Fruit fly (Drosophila melanogaster) whole organism, embryonic: Measurements from ENCODE around the gene mEFTs.

Source experiments
- Bteb2 ChIP-seq: fragments of 200-800 bp; sonication (Bioruptor generic); optimal IDR thresholded peaks from 2 replicates; lab custom pipeline; 2016; ENCODE audit warnings: missing biosample characterization, missing genetic modification characterization
- CG10267 ChIP-seq: fragments of 200-800 bp; sonication (Bioruptor generic); optimal IDR thresholded peaks from 2 replicates; lab custom pipeline; 2018; ENCODE audit warnings: missing biosample characterization, mild to moderate bottlenecking, missing genetic modification characterization, moderate library complexity
- CG11085 ChIP-seq: fragments of 200-800 bp; sonication (Bioruptor generic); IDR thresholded peaks from 2 replicates; pipeline ENCODE4 v1.3.6; 2022; ENCODE audit warnings: missing biosample characterization, missing genetic modification characterization
- CG11504 ChIP-seq: fragments of 200-800 bp; sonication (Bioruptor generic); optimal IDR thresholded peaks from 3 replicates; lab custom pipeline; 2019; ENCODE audit warnings: missing biosample characterization, mild to moderate bottlenecking, missing genetic modification characterization, moderate library complexity
- CG12071 ChIP-seq: fragments of 200-800 bp; sonication (Bioruptor generic); optimal IDR thresholded peaks from 3 replicates; lab custom pipeline; 2018; ENCODE audit warnings: missing biosample characterization, mild to moderate bottlenecking, missing genetic modification characterization
- CG14014 ChIP-seq: fragments of 200-800 bp; sonication (Bioruptor generic); IDR thresholded peaks from 2 replicates; pipeline ENCODE4 v1.3.6; 2022; ENCODE audit warnings: missing biosample characterization, missing genetic modification characterization
- CG15073 ChIP-seq: fragments of 200-800 bp; sonication (Bioruptor generic); optimal IDR thresholded peaks from 2 replicates; lab custom pipeline; 2016; ENCODE audit warnings: missing biosample characterization, missing genetic modification characterization
- CG15269 ChIP-seq: fragments of 200-800 bp; sonication (Bioruptor generic); optimal IDR thresholded peaks from 2 replicates; lab custom pipeline; 2018; ENCODE audit warnings: missing biosample characterization, mild to moderate bottlenecking, missing genetic modification characterization, moderate library complexity
- CG17802 ChIP-seq: fragments of 200-800 bp; sonication (Bioruptor generic); optimal IDR thresholded peaks from 2 replicates; lab custom pipeline; 2018; ENCODE audit warnings: missing biosample characterization, mild to moderate bottlenecking, missing genetic modification characterization, moderate library complexity
- CG18011 ChIP-seq: fragments of 200-800 bp; sonication (Bioruptor generic); optimal IDR thresholded peaks from 2 replicates; lab custom pipeline; 2017; ENCODE audit warnings: missing biosample characterization, missing genetic modification characterization, mild to moderate bottlenecking, moderate library complexity, missing genotype
- CG1832 ChIP-seq: fragments of 200-800 bp; sonication (Bioruptor generic); optimal IDR thresholded peaks from 2 replicates; lab custom pipeline; 2017; ENCODE audit warnings: missing biosample characterization, mild to moderate bottlenecking, missing genetic modification characterization, inconsistent platforms
- CG30431 ChIP-seq: fragments of 200-800 bp; sonication (Bioruptor generic); optimal IDR thresholded peaks from 2 replicates; lab custom pipeline; 2017; ENCODE audit warnings: missing biosample characterization, missing genetic modification characterization
- CG31365 ChIP-seq: fragments of 200-800 bp; sonication (Bioruptor generic); optimal IDR thresholded peaks from 2 replicates; lab custom pipeline; 2018; ENCODE audit warnings: missing biosample characterization, mild to moderate bottlenecking, missing genetic modification characterization
- CG3163 ChIP-seq: fragments of 200-800 bp; sonication (Bioruptor generic); optimal IDR thresholded peaks from 3 replicates; lab custom pipeline; 2016; ENCODE audit warnings: missing biosample characterization, missing genetic modification characterization
- CG34422 ChIP-seq: fragments of 200-800 bp; sonication (Bioruptor generic); IDR thresholded peaks from 3 replicates; pipeline ENCODE4 v1.3.6; 2022; ENCODE audit warnings: missing biosample characterization, missing genetic modification characterization
- CG3847 ChIP-seq: fragments of 200-800 bp; sonication (Bioruptor generic); IDR thresholded peaks from 2 replicates; pipeline ENCODE4 v1.3.6; 2022; ENCODE audit warnings: missing biosample characterization, missing genetic modification characterization
- CG42726 ChIP-seq: fragments of 200-800 bp; sonication (Bioruptor generic); IDR thresholded peaks from 2 replicates; pipeline ENCODE4 v1.3.6; 2022; ENCODE audit warnings: missing biosample characterization, missing genetic modification characterization; ENCODE audit not compliant: partially characterized antibody
- CG4282 ChIP-seq: fragments of 200-800 bp; sonication (Bioruptor generic); optimal IDR thresholded peaks from 2 replicates; lab custom pipeline; 2016; ENCODE audit warnings: missing biosample characterization, missing genetic modification characterization
- CG4360 ChIP-seq: fragments of 200-800 bp; sonication (Bioruptor generic); IDR thresholded peaks from 2 replicates; pipeline ENCODE4 v1.3.6; 2022; ENCODE audit warnings: missing biosample characterization, missing genetic modification characterization
- CG4404 ChIP-seq: fragments of 200-800 bp; sonication (Bioruptor generic); IDR thresholded peaks from 2 replicates; pipeline ENCODE4 v1.3.6; 2022; ENCODE audit warnings: missing biosample characterization, missing genetic modification characterization
- CG4820 ChIP-seq: fragments of 200-800 bp; sonication (Bioruptor generic); optimal IDR thresholded peaks from 3 replicates; lab custom pipeline; 2016; ENCODE audit warnings: missing biosample characterization, missing genetic modification characterization
- CG7839 ChIP-seq: fragments of 200-800 bp; sonication (Bioruptor generic); optimal IDR thresholded peaks from 3 replicates; lab custom pipeline; 2018; ENCODE audit warnings: missing biosample characterization, mild to moderate bottlenecking, missing genetic modification characterization, moderate library complexity
- CG8359 ChIP-seq: fragments of 200-800 bp; sonication (Bioruptor generic); optimal IDR thresholded peaks from 2 replicates; lab custom pipeline; 2017; ENCODE audit warnings: missing biosample characterization, mild to moderate bottlenecking, missing genetic modification characterization, borderline replicate concordance
- CkIIα-i1 ChIP-seq: fragments of 200-800 bp; sonication (Bioruptor generic); IDR thresholded peaks from 2 replicates; pipeline ENCODE4 v1.3.6; 2022; ENCODE audit warnings: missing biosample characterization, missing genetic modification characterization
- D ChIP-seq, 2 experiments: fragments of 200-800 bp in 1 of 2; fragments of >200 bp in 1 of 2; sonication (Bioruptor generic) in 1 of 2; optimal IDR thresholded peaks; 2 replicates in 1 of 2; 3 replicates in 1 of 2; lab custom pipeline; 2017; ENCODE audit warnings: mild to moderate bottlenecking in 1 of 2, missing biosample characterization in 1 of 2, missing genetic modification characterization in 1 of 2, missing genetic modification reagents in 1 of 2
- Dp ChIP-seq: fragments of 200-800 bp; sonication (Bioruptor generic); optimal IDR thresholded peaks from 2 replicates; lab custom pipeline; 2018; ENCODE audit warnings: missing biosample characterization, mild to moderate bottlenecking, missing genetic modification characterization, moderate library complexity
- E2f2 ChIP-seq: fragments of 200-800 bp; sonication (Bioruptor generic); IDR thresholded peaks from 2 replicates; pipeline ENCODE4 v1.3.6; 2022; ENCODE audit warnings: missing biosample characterization, missing genetic modification characterization
- GATAe ChIP-seq: fragments of 200-800 bp; sonication (Bioruptor generic); conservative IDR thresholded peaks from 2 replicates; pipeline ENCODE4 v1.3.6; 2022; ENCODE audit warnings: missing biosample characterization, missing genetic modification characterization
- Gsc ChIP-seq: fragments of 200-800 bp; sonication (Bioruptor generic); IDR thresholded peaks from 2 replicates; pipeline ENCODE4 v1.3.6; 2022; ENCODE audit warnings: missing biosample characterization, missing genetic modification characterization
- H15 ChIP-seq: fragments of 200-800 bp; sonication (Bioruptor generic); IDR thresholded peaks from 3 replicates; pipeline ENCODE4 v1.3.6; 2022; ENCODE audit warnings: missing biosample characterization, missing genetic modification characterization
- HHEX ChIP-seq: fragments of 200-800 bp; sonication (Bioruptor generic); optimal IDR thresholded peaks from 3 replicates; lab custom pipeline; 2017; ENCODE audit warnings: missing biosample characterization, mild to moderate bottlenecking, missing genetic modification characterization, missing genetic modification reagents
- HLH3B ChIP-seq: fragments of 200-800 bp; sonication (Bioruptor generic); IDR thresholded peaks from 2 replicates; pipeline ENCODE4 v1.3.6; 2022; ENCODE audit warnings: missing biosample characterization, missing genetic modification characterization
- Hand ChIP-seq: fragments of 200-800 bp; sonication (Bioruptor generic); optimal IDR thresholded peaks from 2 replicates; lab custom pipeline; 2017; ENCODE audit warnings: mild to moderate bottlenecking, missing biosample characterization, missing genetic modification reagents, missing genetic modification characterization
- al ChIP-seq: fragments of 200-800 bp; sonication (Bioruptor generic); IDR thresholded peaks from 2 replicates; pipeline ENCODE4 v1.3.6; 2022; ENCODE audit warnings: missing biosample characterization, missing genetic modification characterization
- ash1 ChIP-seq: fragments of 200-800 bp; sonication (Bioruptor generic); optimal IDR thresholded peaks from 2 replicates; lab custom pipeline; 2018; ENCODE audit warnings: missing biosample characterization, mild to moderate bottlenecking, missing genetic modification characterization
- chn ChIP-seq: fragments of 200-800 bp; sonication (Bioruptor generic); optimal IDR thresholded peaks from 2 replicates; lab custom pipeline; 2016; ENCODE audit warnings: missing biosample characterization, missing genetic modification characterization
- croc ChIP-seq: fragments of 200-800 bp; sonication (Bioruptor generic); conservative IDR thresholded peaks from 3 replicates; pipeline ENCODE4 v1.3.6; 2022; ENCODE audit warnings: missing biosample characterization, missing genetic modification characterization
- eve ChIP-seq, 2 experiments: fragments of >200 bp; optimal IDR thresholded peaks; 2 replicates each; lab custom pipeline; 2017; ENCODE audit warnings: missing biosample characterization in 2 of 2, missing genetic modification characterization in 2 of 2
- fd64A ChIP-seq: fragments of 200-800 bp; sonication (Bioruptor generic); optimal IDR thresholded peaks from 3 replicates; lab custom pipeline; 2018; ENCODE audit warnings: missing biosample characterization, mild to moderate bottlenecking, missing genetic modification characterization
- kni ChIP-seq: fragments of 200-800 bp; sonication (Bioruptor generic); optimal IDR thresholded peaks from 3 replicates; lab custom pipeline; 2017; ENCODE audit warnings: mild to moderate bottlenecking, missing biosample characterization, missing genetic modification reagents, missing genetic modification characterization
- nau ChIP-seq: fragments of 200-800 bp; sonication (Bioruptor generic); optimal IDR thresholded peaks from 3 replicates; lab custom pipeline; 2017; ENCODE audit warnings: missing biosample characterization, mild to moderate bottlenecking, missing genetic modification characterization, missing genetic modification reagents
- pho ChIP-seq: fragments of 200-800 bp; sonication (Bioruptor generic); optimal IDR thresholded peaks from 2 replicates; lab custom pipeline; 2016; ENCODE audit warnings: missing biosample characterization, missing genetic modification characterization
- pita ChIP-seq: fragments of 200-800 bp; sonication (Bioruptor generic); optimal IDR thresholded peaks from 2 replicates; lab custom pipeline; 2017; ENCODE audit warnings: missing biosample characterization, mild to moderate bottlenecking, missing genetic modification characterization
- row ChIP-seq: fragments of 200-800 bp; sonication (Bioruptor generic); IDR thresholded peaks from 3 replicates; pipeline ENCODE4 v1.3.6; 2022; ENCODE audit warnings: missing biosample characterization, missing genetic modification characterization
- sd ChIP-seq: fragments of 200-800 bp; sonication (Bioruptor generic); optimal IDR thresholded peaks from 3 replicates; lab custom pipeline; 2018; ENCODE audit warnings: missing biosample characterization, mild to moderate bottlenecking, missing genetic modification characterization, moderate library complexity
- sim ChIP-seq: fragments of 200-800 bp; sonication (Bioruptor generic); IDR thresholded peaks from 2 replicates; pipeline ENCODE4 v1.3.6; 2022; ENCODE audit warnings: missing biosample characterization, missing genetic modification characterization
- slou ChIP-seq: fragments of 200-800 bp; sonication (Bioruptor generic); optimal IDR thresholded peaks from 3 replicates; lab custom pipeline; 2016; ENCODE audit warnings: missing biosample characterization, missing genetic modification characterization
- sr ChIP-seq: fragments of 200-800 bp; sonication (Bioruptor generic); IDR thresholded peaks from 3 replicates; pipeline ENCODE4 v1.3.6; 2022; ENCODE audit warnings: missing biosample characterization, missing genetic modification characterization
- sug ChIP-seq: fragments of 200-800 bp; optimal IDR thresholded peaks from 2 replicates; lab custom pipeline; 2019; ENCODE audit warnings: missing biosample characterization, mild to moderate bottlenecking, missing genetic modification characterization, moderate library complexity
- zfh2 ChIP-seq: fragments of 200-800 bp; sonication (Bioruptor generic); optimal IDR thresholded peaks from 2 replicates; lab custom pipeline; 2016; ENCODE audit warnings: missing biosample characterization, missing genetic modification characterization

The mEFTs gene

dm6 chr2L:17484174-17484573 is 16.7 kb downstream of the mEFTs start, which contains the start of the genes GCS2beta and CG5131 (continued):
- TF ChIP-seq chn (GFP tag; lab: Kevin White, UChicago) (peak; percentile 97), HLH3B (GFP tag; lab: Robert Waterston, UW) (peak; percentile 91), slou (peak; percentile 96), E2f2 (GFP tag; lab: Robert Waterston, UW) (peak; percentile 84), sug (tag; lab: Kevin White, UChicago) (peak; percentile 89), CG12071 (GFP tag; lab: Kevin White, UChicago) (peak; percentile 82), CG4820 (GFP tag; lab: Kevin White, UChicago) (peak; percentile 92), eve (GFP tag; optimal IDR thresholded peaks at IDR 0.05; lab: Kevin White, UChicago) (no peak), CkIIα-i1 (GFP tag; lab: Robert Waterston, UW) (peak; percentile 51; the same call in 1 of the 2 replicates), D (optimal IDR thresholded peaks at IDR 0.05; lab: Kevin White, UChicago) (no peak), D (GFP tag; optimal IDR thresholded peaks at IDR 0.05; lab: Kevin White, UChicago) (peak; percentile 79), HHEX (peak; percentile 87), pita (no peak), kni (peak; percentile 8), CG30431 (GFP tag; lab: Kevin White, UChicago) (peak; percentile 93), CG14014 (peak; percentile 95), CG4282 (peak; percentile 92), CG11085 (GFP tag; lab: Robert Waterston, UW) (peak; percentile 92), zfh2 (GFP tag; lab: Kevin White, UChicago) (peak; percentile 98), CG42726 (GFP tag; lab: Robert Waterston, UW) (peak; percentile 57; the same call in 1 of the 2 replicates), CG1832 (GFP tag; lab: Kevin White, UChicago) (no peak), CG10267 (peak; percentile 76), CG8359 (GFP tag; lab: Kevin White, UChicago) (peak; percentile 42), GATAe (GFP tag; lab: Robert Waterston, UW) (peak; percentile 84), CG3847 (GFP tag; lab: Robert Waterston, UW) (peak; percentile 96), sr (GFP tag; lab: Robert Waterston, UW) (peak; percentile 38; the same call in 1 of the 3 replicates), Bteb2 (GFP tag; lab: Kevin White, UChicago) (peak; percentile 95), al (GFP tag; lab: Robert Waterston, UW) (peak; percentile 94), CG15269 (tag; lab: Kevin White, UChicago) (peak; percentile 89), pho (GFP tag; lab: Kevin White, UChicago) (peak; percentile 98), Hand (peak; percentile 25), CG31365 (tag; lab: Kevin White, UChicago) (peak; percentile 53), ash1 (no peak), nau (peak; percentile 85), H15 (GFP tag; lab: Robert Waterston, UW) (peak; percentile 92), Gsc (GFP tag; lab: Robert Waterston, UW) (peak; percentile 84), sim (GFP tag; lab: Robert Waterston, UW) (peak; percentile 73), fd64A (GFP tag; lab: Kevin White, UChicago) (peak; percentile 58), CG11504 (tag; lab: Kevin White, UChicago) (peak; percentile 85), CG4404 (peak; percentile 91), row (GFP tag; lab: Robert Waterston, UW) (peak; percentile 94), CG3163 (GFP tag; lab: Kevin White, UChicago) (peak; percentile 84), croc (GFP tag; lab: Robert Waterston, UW) (peak; percentile 82), Dp (GFP tag; lab: Kevin White, UChicago) (peak; percentile 70), sd (tag; lab: Kevin White, UChicago) (peak; percentile 92), CG4360 (GFP tag; lab: Robert Waterston, UW) (peak; percentile 49; the same call in 1 of the 2 replicates), CG15073 (peak; percentile 63), CG7839 (peak; percentile 89), CG34422 (GFP tag; lab: Robert Waterston, UW) (peak; percentile 97), CG18011 (GFP tag; lab: Kevin White, UChicago) (peak; percentile 88), CG17802 (tag; lab: Kevin White, UChicago) (peak; percentile 73)
